Fruit fly (Drosophila melanogaster): ENCODE measurements around the gene mRpL2.

Gene mRpL2

DNA sequence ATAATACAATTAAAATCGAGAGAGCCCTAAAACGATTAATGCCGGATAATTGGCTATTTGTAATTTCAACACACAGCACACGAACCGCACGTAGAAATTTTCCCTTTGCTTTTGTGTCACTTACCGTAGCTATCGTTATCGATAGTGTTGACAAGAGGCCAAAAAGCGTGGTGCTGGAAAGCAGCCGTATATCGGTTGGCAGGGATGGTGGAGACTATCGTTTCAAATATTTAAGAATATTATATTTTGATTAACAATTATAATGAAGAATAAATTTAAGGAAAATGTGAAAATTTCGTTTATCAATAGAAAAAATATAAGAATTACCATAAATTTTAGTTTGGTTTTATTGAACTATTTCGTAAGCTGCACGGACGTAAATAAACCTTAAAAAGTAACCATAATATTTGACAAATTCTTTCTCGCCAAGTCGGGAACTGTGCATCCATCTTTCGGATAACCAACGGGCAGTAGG lies 27.6 kb upstream of the mRpL2 start, which contains the start of gene JIL-1:
JIL-1 (minus strand) TSS at position 148 of the 475 bp plus-strand sequence.
- peak; percentile 77 for TF ChIP-seq hb (GFP tag; IDR thresholded peaks at IDR 0.05; ENCODE audit: partially characterized antibody)
- no peak for TF ChIP-seq cg (GFP tag; optimal IDR thresholded peaks at IDR 0.05)
- TF ChIP-seq ttk (GFP tag; IDR thresholded peaks at IDR 0.05), result peak; percentile 37; the same call in 1 of the 2 replicates
- no peak for TF ChIP-seq gt (GFP tag; IDR thresholded peaks at IDR 0.05)
- TF ChIP-seq E2f2 (GFP tag; IDR thresholded peaks at IDR 0.05), result peak; percentile 49
- peak; percentile 77 for TF ChIP-seq Hmr (GFP tag; optimal IDR thresholded peaks at IDR 0.05)
- TF ChIP-seq CG42726 (GFP tag; IDR thresholded peaks at IDR 0.05; ENCODE audit: partially characterized antibody), result peak; percentile 87
- TF ChIP-seq Ets97D (GFP tag; optimal IDR thresholded peaks at IDR 0.05), result peak; percentile 54
- TF ChIP-seq Jarid2 (GFP tag; optimal IDR thresholded peaks at IDR 0.05), result peak; percentile 27
- TF ChIP-seq insv (GFP tag; optimal IDR thresholded peaks at IDR 0.05), result no peak
- 0 out of 3 replicates have a peak, but pooled peaks have one; percentile 26 for TF ChIP-seq CG2199 (GFP tag; IDR thresholded peaks at IDR 0.05)
- peak; percentile 62 for TF ChIP-seq CG17359 (tag; optimal IDR thresholded peaks at IDR 0.05)
- 0 out of 2 replicates have a peak, but pooled peaks have one; percentile 11 for TF ChIP-seq wor (GFP tag; IDR thresholded peaks at IDR 0.05)
- peak; percentile 95 for TF ChIP-seq CG9932 (GFP tag; IDR thresholded peaks at IDR 0.05)
- TF ChIP-seq scrt (GFP tag; optimal IDR thresholded peaks at IDR 0.05), result no peak
- TF ChIP-seq CG10979 (tag; optimal IDR thresholded peaks at IDR 0.05), result peak; percentile 34
- TF ChIP-seq chinmo (GFP tag; IDR thresholded peaks at IDR 0.05; ENCODE audit: partially characterized antibody), result peak; percentile 67; the same call in 2 of the 4 replicates
- peak; percentile 60 for TF ChIP-seq Fer1 (GFP tag; optimal IDR thresholded peaks at IDR 0.05)
- TF ChIP-seq hkb (optimal IDR thresholded peaks at IDR 0.05), result no peak
- peak; percentile 26; the same call in 1 of the 2 replicates for TF ChIP-seq hkb (GFP tag; IDR thresholded peaks at IDR 0.05)
- TF ChIP-seq crc (GFP tag; optimal IDR thresholded peaks at IDR 0.05), result no peak
- no peak for TF ChIP-seq CG12744 (GFP tag; optimal IDR thresholded peaks at IDR 0.05)
- no peak for TF ChIP-seq CG8765 (GFP tag; IDR thresholded peaks at IDR 0.05)
- TF ChIP-seq sqz (GFP tag; optimal IDR thresholded peaks at IDR 0.05), result peak; percentile 13
- TF ChIP-seq CG12299 (tag; optimal IDR thresholded peaks at IDR 0.05), result no peak
- TF ChIP-seq CG11398 (GFP tag; optimal IDR thresholded peaks at IDR 0.05), result no peak
- TF ChIP-seq jigr1 (GFP tag; IDR thresholded peaks at IDR 0.05), result no peak
- TF ChIP-seq repo (GFP tag; optimal IDR thresholded peaks at IDR 0.05), result peak; percentile 19
- TF ChIP-seq Six4 (GFP tag; optimal IDR thresholded peaks at IDR 0.05), result no peak
- peak; percentile 50 for TF ChIP-seq CG4730 (GFP tag; IDR thresholded peaks at IDR 0.05)
- no peak for TF ChIP-seq eyg (GFP tag; optimal IDR thresholded peaks at IDR 0.05)
- no peak for TF ChIP-seq CG1647 (GFP tag; optimal IDR thresholded peaks at IDR 0.05)
- TF ChIP-seq Ptx1 (GFP tag; IDR thresholded peaks at IDR 0.05), result peak; percentile 80
- TF ChIP-seq otp (GFP tag; IDR thresholded peaks at IDR 0.05), result 0 out of 3 replicates have a peak, but pooled peaks have one; percentile 11
- peak; percentile 31 for TF ChIP-seq Antp (GFP tag; optimal IDR thresholded peaks at IDR 0.05)
- no peak for TF ChIP-seq ash1 (GFP tag; optimal IDR thresholded peaks at IDR 0.05)
- TF ChIP-seq Hr3 (GFP tag; optimal IDR thresholded peaks at IDR 0.05), result peak; percentile 65
- peak; percentile 80 for TF ChIP-seq nerfin-2 (GFP tag; IDR thresholded peaks at IDR 0.05; ENCODE audit: partially characterized antibody)
- peak; percentile 65 for TF ChIP-seq CG10366 (GFP tag; IDR thresholded peaks at IDR 0.05)
- TF ChIP-seq Scr (GFP tag; IDR thresholded peaks at IDR 0.05; ENCODE audit: partially characterized antibody), result peak; percentile 88
- TF ChIP-seq CG12942 (GFP tag; optimal IDR thresholded peaks at IDR 0.05), result peak; percentile 60
- peak; percentile 47 for TF ChIP-seq Sin3A (optimal IDR thresholded peaks at IDR 0.05)
- TF ChIP-seq CG9215 (GFP tag; IDR thresholded peaks at IDR 0.05), result peak; percentile 68
- peak; percentile 76 for TF ChIP-seq lilli (GFP tag; optimal IDR thresholded peaks at IDR 0.05)
- TF ChIP-seq cad (GFP tag; optimal IDR thresholded peaks at IDR 0.05), result no peak
- peak; percentile 93 for TF ChIP-seq Dbx (GFP tag; IDR thresholded peaks at IDR 0.05)
- TF ChIP-seq CG11504 (tag; optimal IDR thresholded peaks at IDR 0.05), result peak; percentile 61
- TF ChIP-seq nerfin-1 (tag; optimal IDR thresholded peaks at IDR 0.05), result peak; percentile 30
- TF ChIP-seq Hsf (GFP tag; optimal IDR thresholded peaks at IDR 0.05), result peak; percentile 50
- peak; percentile 87 for TF ChIP-seq unc-4 (GFP tag; IDR thresholded peaks at IDR 0.05; ENCODE audit: partially characterized antibody)
- TF ChIP-seq CG2129 (GFP tag; IDR thresholded peaks at IDR 0.05; ENCODE audit: partially characterized antibody), result peak; percentile 78

Data from whole organism, embryonic.